Fruit fly (Drosophila melanogaster): ENCODE data around the gene HP6.

The HP6 gene

DNA sequence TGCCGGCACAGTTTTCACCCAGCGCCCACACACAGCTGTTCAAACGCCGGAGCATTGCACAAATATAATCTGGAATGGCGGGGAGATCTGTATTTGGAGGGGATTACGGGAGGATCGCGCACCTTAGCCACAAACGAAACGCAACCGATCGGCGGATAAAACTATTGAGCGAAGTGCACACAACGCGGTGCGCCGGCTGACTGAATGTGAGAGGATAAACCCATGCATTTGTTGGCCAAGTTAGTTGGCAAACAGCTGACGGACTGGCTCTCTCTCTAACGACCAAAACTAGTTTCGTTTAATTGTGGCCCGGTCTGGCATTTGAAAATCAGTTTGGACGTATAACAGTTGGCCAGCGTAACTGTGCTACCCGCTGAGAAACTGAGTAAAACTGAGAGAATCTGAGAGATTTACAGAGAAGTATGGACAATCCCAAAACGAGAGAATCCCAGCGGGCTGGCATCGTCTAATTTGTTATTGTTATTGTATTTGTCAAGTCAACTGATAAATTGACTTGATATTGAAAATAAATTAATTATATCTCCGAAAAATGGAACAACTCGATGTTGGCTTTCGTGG, 16.9 kb upstream of the HP6 start (continued):
- TF ChIP-seq CG2116 (GFP tag; optimal IDR thresholded peaks at IDR 0.05): no peak
- TF ChIP-seq row (GFP tag; IDR thresholded peaks at IDR 0.05): no peak
- TF ChIP-seq ci (GFP tag; IDR thresholded peaks at IDR 0.05): 0 out of 3 replicates have a peak, but pooled peaks have one; percentile 17
- TF ChIP-seq lbe (GFP tag; optimal IDR thresholded peaks at IDR 0.05): no peak
- TF ChIP-seq CG10267 (tag; optimal IDR thresholded peaks at IDR 0.05): no peak
- no peak for TF ChIP-seq Dref (GFP tag; IDR thresholded peaks at IDR 0.05)
- peak; percentile 26 for TF ChIP-seq HLHmδ (GFP tag; optimal IDR thresholded peaks at IDR 0.05)
- no peak for TF ChIP-seq ato (GFP tag; IDR thresholded peaks at IDR 0.05; ENCODE audit: partially characterized antibody)
- no peak for TF ChIP-seq sd (tag; optimal IDR thresholded peaks at IDR 0.05)
- TF ChIP-seq CG13894 (tag; optimal IDR thresholded peaks at IDR 0.05): no peak
- peak; percentile 66 for TF ChIP-seq kni (GFP tag; optimal IDR thresholded peaks at IDR 0.05)
- no peak for TF ChIP-seq cg (GFP tag; optimal IDR thresholded peaks at IDR 0.05)
- TF ChIP-seq Dll (GFP tag; IDR thresholded peaks at IDR 0.05; ENCODE audit: partially characterized antibody): 0 out of 4 replicates have a peak, but pooled peaks have one; percentile 24
- TF ChIP-seq kah (GFP tag; optimal IDR thresholded peaks at IDR 0.05): no peak
- no peak for TF ChIP-seq pum (GFP tag; optimal IDR thresholded peaks at IDR 0.05)
- TF ChIP-seq CG8478 (optimal IDR thresholded peaks at IDR 0.05): no peak
- peak; percentile 18 for TF ChIP-seq CG8281 (tag; optimal IDR thresholded peaks at IDR 0.05)
- 0 out of 3 replicates have a peak, but pooled peaks have one; percentile 6 for TF ChIP-seq otp (GFP tag; IDR thresholded peaks at IDR 0.05)
- TF ChIP-seq zen2 (GFP tag; IDR thresholded peaks at IDR 0.05; ENCODE audit: partially characterized antibody): no peak
- no peak for TF ChIP-seq CG8924 (tag; optimal IDR thresholded peaks at IDR 0.05)
- TF ChIP-seq sc (optimal IDR thresholded peaks at IDR 0.05): no peak
- no peak for TF ChIP-seq sc (GFP tag; optimal IDR thresholded peaks at IDR 0.05)
- no peak for TF ChIP-seq pb (GFP tag; optimal IDR thresholded peaks at IDR 0.05)
- TF ChIP-seq Optix (GFP tag; IDR thresholded peaks at IDR 0.05): no peak
- TF ChIP-seq Atf-2 (GFP tag; optimal IDR thresholded peaks at IDR 0.05): no peak
- no peak for TF ChIP-seq CG1024 (GFP tag; IDR thresholded peaks at IDR 0.05)
- TF ChIP-seq Nf-YC (tag; optimal IDR thresholded peaks at IDR 0.05): no peak
- no peak for TF ChIP-seq unc-4 (GFP tag; IDR thresholded peaks at IDR 0.05; ENCODE audit: partially characterized antibody)
- no peak for TF ChIP-seq Hr51 (GFP tag; optimal IDR thresholded peaks at IDR 0.05)
- TF ChIP-seq tll (GFP tag; optimal IDR thresholded peaks at IDR 0.05): no peak
- TF ChIP-seq CG17328 (GFP tag; IDR thresholded peaks at IDR 0.05): no peak
- no peak for TF ChIP-seq CG3838 (GFP tag; optimal IDR thresholded peaks at IDR 0.05)
- no peak for TF ChIP-seq CG4730 (GFP tag; IDR thresholded peaks at IDR 0.05)
- no peak for TF ChIP-seq CG8944 (GFP tag; optimal IDR thresholded peaks at IDR 0.05)
- no peak for TF ChIP-seq h (optimal IDR thresholded peaks at IDR 0.05)
- TF ChIP-seq slou (GFP tag; optimal IDR thresholded peaks at IDR 0.05): no peak
- TF ChIP-seq fu2 (GFP tag; optimal IDR thresholded peaks at IDR 0.05): no peak
- TF ChIP-seq CG10654 (GFP tag; optimal IDR thresholded peaks at IDR 0.05): no peak
- TF ChIP-seq knrl (GFP tag; IDR thresholded peaks at IDR 0.05; ENCODE audit: partially characterized antibody): no peak
- peak; percentile 37; the same call in 1 of the 3 replicates for TF ChIP-seq sr (GFP tag; IDR thresholded peaks at IDR 0.05)
- TF ChIP-seq BEAF-32 (GFP tag; optimal IDR thresholded peaks at IDR 0.05): no peak
- 0 out of 2 replicates have a peak, but pooled peaks have one; percentile 24 for TF ChIP-seq vvl (GFP tag; IDR thresholded peaks at IDR 0.05)
- no peak for TF ChIP-seq Fer2 (tag; optimal IDR thresholded peaks at IDR 0.05)
- TF ChIP-seq lov (optimal IDR thresholded peaks at IDR 0.05): no peak
- 0 out of 3 replicates have a peak, but pooled peaks have one; percentile 34 for TF ChIP-seq lov (GFP tag; IDR thresholded peaks at IDR 0.05)
- no peak for TF ChIP-seq Dip2 (GFP tag; IDR thresholded peaks at IDR 0.05)
- no peak for TF ChIP-seq CG10147 (GFP tag; optimal IDR thresholded peaks at IDR 0.05)
- TF ChIP-seq sens-2 (GFP tag; IDR thresholded peaks at IDR 0.05): no peak
- TF ChIP-seq CG2199 (GFP tag; IDR thresholded peaks at IDR 0.05): no peak
- no peak for TF ChIP-seq mirr (GFP tag; optimal IDR thresholded peaks at IDR 0.05)
- TF ChIP-seq CG12942 (GFP tag; optimal IDR thresholded peaks at IDR 0.05): no peak
